Fruit fly (Drosophila melanogaster): ENCODE data around the gene CG42502.
A peak's percentile ranks its signal among the peaks of the same experiment; 100 is the strongest.

Gene CG42502

dm6 chr2L:18858661-18859532 lies 47.8 kb upstream of the CG42502 start, which contains the start of the genes CG10602 and mRpL13 (continued):
- TF ChIP-seq MBD-R2 (GFP tag; IDR thresholded peaks at IDR 0.05) = peak; percentile 81
- peak; percentile 98 to 100 for TF ChIP-seq insv (GFP tag; optimal IDR thresholded peaks at IDR 0.05)
- TF ChIP-seq CG12236 (GFP tag; optimal IDR thresholded peaks at IDR 0.05) = no peak
- TF ChIP-seq toy (GFP tag; IDR thresholded peaks at IDR 0.05) = no peak
- TF ChIP-seq CG11504 (tag; optimal IDR thresholded peaks at IDR 0.05) = peak; percentile 61
- TF ChIP-seq sr (GFP tag; IDR thresholded peaks at IDR 0.05) = no peak
- TF ChIP-seq ci (GFP tag; IDR thresholded peaks at IDR 0.05) = no peak
- peak; percentile 79 for TF ChIP-seq CTCF (GFP tag; optimal IDR thresholded peaks at IDR 0.05)
- TF ChIP-seq run (tag; optimal IDR thresholded peaks at IDR 0.05) = no peak
- TF ChIP-seq CG4360 (GFP tag; IDR thresholded peaks at IDR 0.05) = peak; percentile 86
- no peak for TF ChIP-seq CG4328 (GFP tag; optimal IDR thresholded peaks at IDR 0.05)
- TF ChIP-seq jigr1 (GFP tag; IDR thresholded peaks at IDR 0.05) = peak; percentile 59; the same call in 2 of the 3 replicates
- peak; percentile 5 for TF ChIP-seq CG13123 (GFP tag; optimal IDR thresholded peaks at IDR 0.05)
- peak; percentile 37 for TF ChIP-seq CG9876 (GFP tag; optimal IDR thresholded peaks at IDR 0.05)
- peak; percentile 87 for TF ChIP-seq CG2199 (GFP tag; IDR thresholded peaks at IDR 0.05)
- TF ChIP-seq Ets97D (GFP tag; optimal IDR thresholded peaks at IDR 0.05) = peak; percentile 87
- peak; percentile 49 for TF ChIP-seq vvl (GFP tag; IDR thresholded peaks at IDR 0.05)
- TF ChIP-seq Bdp1 (GFP tag; optimal IDR thresholded peaks at IDR 0.05) = peak; percentile 40
- TF ChIP-seq HLH54F (GFP tag; optimal IDR thresholded peaks at IDR 0.05) = peak; percentile 31
- no peak for TF ChIP-seq vfl (GFP tag; optimal IDR thresholded peaks at IDR 0.05)
- TF ChIP-seq lab (GFP tag; optimal IDR thresholded peaks at IDR 0.05) = no peak
- TF ChIP-seq row (GFP tag; IDR thresholded peaks at IDR 0.05) = peak; percentile 36; the same call in 1 of the 3 replicates
- TF ChIP-seq CG7357 (GFP tag; IDR thresholded peaks at IDR 0.05) = no peak
- TF ChIP-seq pzg (GFP tag; optimal IDR thresholded peaks at IDR 0.05) = peak; percentile 97
- TF ChIP-seq Side (GFP tag; optimal IDR thresholded peaks at IDR 0.05) = no peak
- no peak for TF ChIP-seq nom (GFP tag; optimal IDR thresholded peaks at IDR 0.05)
- no peak for TF ChIP-seq sisA (GFP tag; IDR thresholded peaks at IDR 0.05)
- TF ChIP-seq pita (GFP tag; optimal IDR thresholded peaks at IDR 0.05) = peak; percentile 97
- no peak for TF ChIP-seq CG2129 (GFP tag; IDR thresholded peaks at IDR 0.05; ENCODE audit: partially characterized antibody)
- TF ChIP-seq Scr (GFP tag; IDR thresholded peaks at IDR 0.05; ENCODE audit: partially characterized antibody) = 0 out of 2 replicates have a peak, but pooled peaks have one; percentile 24
- TF ChIP-seq CG3847 (GFP tag; IDR thresholded peaks at IDR 0.05) = peak; percentile 46
- peak; percentile 17 to 39 for TF ChIP-seq dpn (GFP tag; optimal IDR thresholded peaks at IDR 0.05)
- peak; percentile 15; the same call in 1 of the 3 replicates for TF ChIP-seq z (GFP tag; IDR thresholded peaks at IDR 0.05)
- TF ChIP-seq CG8290 (GFP tag; optimal IDR thresholded peaks at IDR 0.05) = peak; percentile 76
- peak in 1 of 2 experiments; percentile 93 for TF ChIP-seq CG8290 (tag; optimal IDR thresholded peaks at IDR 0.05)
- no peak for TF ChIP-seq slou (GFP tag; optimal IDR thresholded peaks at IDR 0.05)
- TF ChIP-seq Dip3 (GFP tag; optimal IDR thresholded peaks at IDR 0.05) = peak; percentile 13
- TF ChIP-seq CG9797 (GFP tag; optimal IDR thresholded peaks at IDR 0.05) = peak; percentile 81
- peak; percentile 11 for TF ChIP-seq CG4282 (GFP tag; optimal IDR thresholded peaks at IDR 0.05)
- TF ChIP-seq stc (GFP tag; IDR thresholded peaks at IDR 0.05) = no peak
- TF ChIP-seq Dref (GFP tag; IDR thresholded peaks at IDR 0.05) = peak; percentile 50
- no peak for TF ChIP-seq CG4707 (GFP tag; optimal IDR thresholded peaks at IDR 0.05)
- no peak for TF ChIP-seq CG4854 (GFP tag; optimal IDR thresholded peaks at IDR 0.05)
- peak; percentile 30 for TF ChIP-seq fu2 (GFP tag; optimal IDR thresholded peaks at IDR 0.05)
- TF ChIP-seq CG2116 (GFP tag; optimal IDR thresholded peaks at IDR 0.05) = peak; percentile 36
- TF ChIP-seq Hmx (GFP tag; optimal IDR thresholded peaks at IDR 0.05) = no peak
- no peak for TF ChIP-seq CG18619 (GFP tag; optimal IDR thresholded peaks at IDR 0.05)
- TF ChIP-seq ham (GFP tag; IDR thresholded peaks at IDR 0.05) = no peak
- no peak for TF ChIP-seq CG10209 (GFP tag; optimal IDR thresholded peaks at IDR 0.05)
- TF ChIP-seq jumu (GFP tag; optimal IDR thresholded peaks at IDR 0.05) = peak; percentile 8
